Fruit fly (Drosophila melanogaster) whole organism, embryonic: ENCODE results near the gene CG18747.

Source experiments
- Atf6 ChIP-seq: fragments of 200-800 bp; sonication (Bioruptor generic); IDR thresholded peaks from 2 replicates; pipeline ENCODE4 v1.3.6; 2022; ENCODE audit warnings: missing biosample characterization, missing genetic modification characterization
- Blimp-1 ChIP-seq: fragments of 200-800 bp; sonication (Bioruptor generic); optimal IDR thresholded peaks from 3 replicates; lab custom pipeline; 2018; ENCODE audit warnings: missing biosample characterization, missing genetic modification characterization, mild to moderate bottlenecking, moderate library complexity, missing genetic modification reagents
- Bteb2 ChIP-seq: fragments of 200-800 bp; sonication (Bioruptor generic); optimal IDR thresholded peaks from 2 replicates; lab custom pipeline; 2016; ENCODE audit warnings: missing biosample characterization, missing genetic modification characterization
- CG1024 ChIP-seq: fragments of 200-800 bp; sonication (Bioruptor generic); IDR thresholded peaks from 2 replicates; pipeline ENCODE4 v1.3.6; 2022; ENCODE audit warnings: missing biosample characterization, missing genetic modification characterization
- CG11695 ChIP-seq: fragments of 200-800 bp; sonication (Bioruptor generic); IDR thresholded peaks from 3 replicates; pipeline ENCODE4 v1.3.6; 2022; ENCODE audit warnings: missing biosample characterization, missing genetic modification characterization
- CG12155 ChIP-seq: fragments of 200-800 bp; sonication (Bioruptor generic); optimal IDR thresholded peaks from 3 replicates; lab custom pipeline; 2016; ENCODE audit warnings: missing biosample characterization, missing genetic modification characterization
- CG12219 ChIP-seq: fragments of 200-800 bp; sonication (Bioruptor generic); optimal IDR thresholded peaks from 3 replicates; lab custom pipeline; 2018; ENCODE audit warnings: missing biosample characterization, mild to moderate bottlenecking, missing genetic modification characterization
- CG12744 ChIP-seq: fragments of 200-800 bp; sonication (Bioruptor generic); optimal IDR thresholded peaks from 2 replicates; lab custom pipeline; 2016; ENCODE audit warnings: missing biosample characterization, missing genetic modification characterization
- CG13775 ChIP-seq: fragments of 200-800 bp; sonication (Bioruptor generic); optimal IDR thresholded peaks from 3 replicates; lab custom pipeline; 2017; ENCODE audit warnings: missing biosample characterization, mild to moderate bottlenecking, missing genetic modification characterization
- CG15073 ChIP-seq: fragments of 200-800 bp; sonication (Bioruptor generic); optimal IDR thresholded peaks from 2 replicates; lab custom pipeline; 2016; ENCODE audit warnings: missing biosample characterization, missing genetic modification characterization
- CG15479 ChIP-seq: fragments of 200-800 bp; sonication (Bioruptor generic); optimal IDR thresholded peaks from 3 replicates; lab custom pipeline; 2019; ENCODE audit warnings: missing biosample characterization, mild to moderate bottlenecking, missing genetic modification characterization, moderate library complexity
- CG16813 ChIP-seq: fragments of 200-800 bp; sonication (Bioruptor generic); IDR thresholded peaks from 3 replicates; pipeline ENCODE4 v1.3.6; 2022; ENCODE audit warnings: missing biosample characterization, missing genetic modification characterization; ENCODE audit not compliant: partially characterized antibody
- CG17802 ChIP-seq: fragments of 200-800 bp; sonication (Bioruptor generic); optimal IDR thresholded peaks from 2 replicates; lab custom pipeline; 2018; ENCODE audit warnings: missing biosample characterization, mild to moderate bottlenecking, missing genetic modification characterization, moderate library complexity
- CG18011 ChIP-seq: fragments of 200-800 bp; sonication (Bioruptor generic); optimal IDR thresholded peaks from 2 replicates; lab custom pipeline; 2017; ENCODE audit warnings: missing biosample characterization, missing genetic modification characterization, mild to moderate bottlenecking, moderate library complexity, missing genotype
- CG18619 ChIP-seq: fragments of 200-800 bp; sonication (Bioruptor generic); optimal IDR thresholded peaks from 3 replicates; lab custom pipeline; 2017; ENCODE audit warnings: missing biosample characterization, mild to moderate bottlenecking, missing genetic modification characterization
- CG3407 ChIP-seq: fragments of 200-800 bp; sonication (Bioruptor generic); optimal IDR thresholded peaks from 2 replicates; lab custom pipeline; 2018; ENCODE audit warnings: missing biosample characterization, mild to moderate bottlenecking, missing genetic modification characterization
- CG3847 ChIP-seq: fragments of 200-800 bp; sonication (Bioruptor generic); IDR thresholded peaks from 2 replicates; pipeline ENCODE4 v1.3.6; 2022; ENCODE audit warnings: missing biosample characterization, missing genetic modification characterization
- CG3995 ChIP-seq: fragments of 200-800 bp; sonication (Bioruptor generic); optimal IDR thresholded peaks from 3 replicates; lab custom pipeline; 2016; ENCODE audit warnings: missing biosample characterization, missing genetic modification characterization
- CG9817 ChIP-seq: fragments of 200-800 bp; sonication (Bioruptor generic); optimal IDR thresholded peaks from 2 replicates; lab custom pipeline; 2018; ENCODE audit warnings: missing biosample characterization, mild to moderate bottlenecking, missing genetic modification characterization, moderate library complexity
- Dad ChIP-seq: fragments of 200-800 bp; sonication (Bioruptor generic); optimal IDR thresholded peaks from 3 replicates; lab custom pipeline; 2016; ENCODE audit warnings: missing biosample characterization, missing genetic modification characterization
- Fer3 ChIP-seq: fragments of 200-800 bp; sonication (Bioruptor generic); optimal IDR thresholded peaks from 2 replicates; lab custom pipeline; 2018; ENCODE audit warnings: missing biosample characterization, mild to moderate bottlenecking, missing genetic modification characterization, moderate library complexity
- HHEX ChIP-seq: fragments of 200-800 bp; sonication (Bioruptor generic); optimal IDR thresholded peaks from 3 replicates; lab custom pipeline; 2017; ENCODE audit warnings: missing biosample characterization, mild to moderate bottlenecking, missing genetic modification characterization, missing genetic modification reagents
- Hr78 ChIP-seq, 2 experiments: fragments of 200-800 bp in 1 of 2; fragments of >200 bp in 1 of 2; sonication (Bioruptor generic) in 1 of 2; optimal IDR thresholded peaks; 2 replicates each; lab custom pipeline; 2017 to 2019; ENCODE audit warnings: missing biosample characterization in 2 of 2, missing genetic modification characterization in 2 of 2, mild to moderate bottlenecking in 1 of 2, moderate library complexity in 1 of 2
- Hsf ChIP-seq: fragments of 200-800 bp; sonication (Bioruptor generic); optimal IDR thresholded peaks from 3 replicates; lab custom pipeline; 2016; ENCODE audit warnings: missing biosample characterization, missing genetic modification characterization
- Lim3 ChIP-seq: fragments of 200-800 bp; sonication (Bioruptor generic); IDR thresholded peaks from 2 replicates; pipeline ENCODE4 v1.3.6; 2022; ENCODE audit warnings: missing biosample characterization, missing genetic modification characterization
- MESR4 ChIP-seq: fragments of 200-800 bp; sonication (Bioruptor generic); optimal IDR thresholded peaks from 2 replicates; lab custom pipeline; 2018; ENCODE audit warnings: missing biosample characterization, mild to moderate bottlenecking, missing genetic modification characterization, moderate library complexity
- Mrtf ChIP-seq: fragments of 200-800 bp; sonication (Bioruptor generic); IDR thresholded peaks from 3 replicates; pipeline ENCODE4 v1.3.6; 2022; ENCODE audit warnings: missing biosample characterization, missing genetic modification characterization
- NFAT ChIP-seq: fragments of 200-800 bp; sonication (Bioruptor generic); IDR thresholded peaks from 2 replicates; pipeline ENCODE4 v1.3.6; 2022; ENCODE audit warnings: missing biosample characterization, missing genetic modification characterization
- Nf-YA ChIP-seq: fragments of 200-800 bp; sonication (Bioruptor generic); IDR thresholded peaks from 2 replicates; pipeline ENCODE4 v1.3.6; 2022; ENCODE audit warnings: missing biosample characterization, missing genetic modification characterization
- PHDP ChIP-seq: fragments of 200-800 bp; sonication (Bioruptor generic); optimal IDR thresholded peaks from 3 replicates; lab custom pipeline; 2018; ENCODE audit warnings: missing biosample characterization, mild to moderate bottlenecking, missing genetic modification characterization, moderate library complexity
- Poxn ChIP-seq: fragments of 200-800 bp; sonication (Bioruptor generic); IDR thresholded peaks from 2 replicates; pipeline ENCODE4 v1.3.6; 2022; ENCODE audit warnings: missing biosample characterization, missing genetic modification characterization
- Ptx1 ChIP-seq: fragments of 200-800 bp; sonication (Bioruptor generic); IDR thresholded peaks from 2 replicates; pipeline ENCODE4 v1.3.6; 2022; ENCODE audit warnings: missing biosample characterization, missing genetic modification characterization
- Six4 ChIP-seq: fragments of 200-800 bp; sonication (Bioruptor generic); optimal IDR thresholded peaks from 2 replicates; lab custom pipeline; 2016; ENCODE audit warnings: missing biosample characterization, missing genetic modification characterization
- ab ChIP-seq: fragments of 200-800 bp; sonication (Bioruptor generic); optimal IDR thresholded peaks from 2 replicates; lab custom pipeline; 2016; ENCODE audit warnings: missing biosample characterization, missing genetic modification characterization
- bowl ChIP-seq: fragments of 200-800 bp; sonication (Bioruptor generic); IDR thresholded peaks from 2 replicates; pipeline ENCODE4 v1.3.6; 2022; ENCODE audit warnings: missing biosample characterization, missing genetic modification characterization
- dysf ChIP-seq: fragments of 200-800 bp; sonication (Bioruptor generic); IDR thresholded peaks from 3 replicates; pipeline ENCODE4 v1.3.6; 2022; ENCODE audit warnings: missing biosample characterization, missing genetic modification characterization
- emc ChIP-seq: fragments of 200-800 bp; sonication (Bioruptor generic); optimal IDR thresholded peaks from 2 replicates; lab custom pipeline; 2016; ENCODE audit warnings: missing biosample characterization, missing genetic modification characterization
- ewg ChIP-seq: fragments of 200-800 bp; sonication (Bioruptor generic); optimal IDR thresholded peaks from 3 replicates; lab custom pipeline; 2017; ENCODE audit warnings: mild to moderate bottlenecking, missing biosample characterization, missing genetic modification reagents, missing genetic modification characterization
- gfzf ChIP-seq: fragments of 200-800 bp; sonication (Bioruptor generic); optimal IDR thresholded peaks from 2 replicates; lab custom pipeline; 2016; ENCODE audit warnings: missing biosample characterization, mild to moderate bottlenecking, missing genetic modification characterization, moderate library complexity
- nerfin-2 ChIP-seq: fragments of 200-800 bp; sonication (Bioruptor generic); IDR thresholded peaks from 2 replicates; pipeline ENCODE4 v1.3.6; 2022; ENCODE audit warnings: missing biosample characterization, missing genetic modification characterization; ENCODE audit not compliant: partially characterized antibody
- phol ChIP-seq: fragments of 200-800 bp; sonication (Bioruptor generic); optimal IDR thresholded peaks from 3 replicates; lab custom pipeline; 2018; ENCODE audit warnings: missing biosample characterization, mild to moderate bottlenecking, missing genetic modification characterization, moderate library complexity
- pita ChIP-seq: fragments of 200-800 bp; sonication (Bioruptor generic); optimal IDR thresholded peaks from 2 replicates; lab custom pipeline; 2017; ENCODE audit warnings: missing biosample characterization, mild to moderate bottlenecking, missing genetic modification characterization
- schlank ChIP-seq: fragments of 200-800 bp; sonication (Bioruptor generic); optimal IDR thresholded peaks from 2 replicates; lab custom pipeline; 2018; ENCODE audit warnings: missing biosample characterization, mild to moderate bottlenecking, missing genetic modification characterization
- sens-2 ChIP-seq: fragments of 200-800 bp; sonication (Bioruptor generic); IDR thresholded peaks from 2 replicates; pipeline ENCODE4 v1.3.6; 2022; ENCODE audit warnings: missing biosample characterization, missing genetic modification characterization
- shn ChIP-seq: fragments of 200-800 bp; sonication (Bioruptor generic); optimal IDR thresholded peaks from 3 replicates; lab custom pipeline; 2016; ENCODE audit warnings: missing biosample characterization, missing genetic modification characterization
- tio ChIP-seq: fragments of 200-800 bp; sonication (Bioruptor generic); optimal IDR thresholded peaks from 2 replicates; lab custom pipeline; 2017; ENCODE audit warnings: missing biosample characterization, missing genetic modification characterization, inconsistent platforms
- unc-4 ChIP-seq: fragments of 200-800 bp; sonication (Bioruptor generic); IDR thresholded peaks from 2 replicates; pipeline ENCODE4 v1.3.6; 2022; ENCODE audit warnings: missing biosample characterization, missing genetic modification characterization; ENCODE audit not compliant: partially characterized antibody
- zfh1 ChIP-seq: fragments of 200-800 bp; sonication (Bioruptor generic); IDR thresholded peaks from 3 replicates; pipeline ENCODE4 v1.3.6; 2022; ENCODE audit warnings: missing biosample characterization, missing genetic modification characterization

CG18747 gene

dm6 chr3R:7809662-7810621 is 26.7 kb upstream of the CG18747 start, which contains the start of the genes CG2993 and sgll (continued):
- TF ChIP-seq nerfin-2 (GFP tag; lab: Robert Waterston, UW), result no peak
- TF ChIP-seq CG12219 (GFP tag; lab: Kevin White, UChicago), result peak; percentile 75
- peak; percentile 97 for TF ChIP-seq Hsf
- TF ChIP-seq emc (GFP tag; lab: Kevin White, UChicago), result peak; percentile 91
- peak; percentile 40; the same call in 1 of the 2 replicates for TF ChIP-seq Poxn (GFP tag; lab: Robert Waterston, UW)
- TF ChIP-seq Nf-YA, result peak; percentile 59; the same call in 1 of the 2 replicates
- TF ChIP-seq bowl, result peak; percentile 11; the same call in 1 of the 2 replicates
- TF ChIP-seq HHEX (GFP tag; lab: Kevin White, UChicago), result peak; percentile 79
- 0 out of 2 replicates have a peak, but pooled peaks have one; percentile 15 for TF ChIP-seq unc-4 (GFP tag; lab: Robert Waterston, UW)
- TF ChIP-seq CG18011, result no peak
- peak; percentile 78 for TF ChIP-seq CG3407 (GFP tag; lab: Kevin White, UChicago)
- TF ChIP-seq CG11695 (GFP tag; lab: Robert Waterston, UW), result no peak
- TF ChIP-seq CG13775 (GFP tag; lab: Kevin White, UChicago), result peak; percentile 72
- TF ChIP-seq Bteb2, result peak; percentile 69
- peak; percentile 93 for TF ChIP-seq dysf (GFP tag; lab: Robert Waterston, UW)
- TF ChIP-seq CG16813 (GFP tag; lab: Robert Waterston, UW), result no peak
- peak; percentile 87 for TF ChIP-seq ab (GFP tag; lab: Kevin White, UChicago)
- TF ChIP-seq shn, result peak; percentile 92
- TF ChIP-seq ewg, result peak; percentile 84
- peak; percentile 69 for TF ChIP-seq pita (GFP tag; lab: Kevin White, UChicago)
- TF ChIP-seq NFAT (GFP tag; lab: Robert Waterston, UW), result peak; percentile 99
- peak; percentile 97 for TF ChIP-seq zfh1
- peak; percentile 89 for TF ChIP-seq tio (GFP tag; lab: Kevin White, UChicago)
- TF ChIP-seq CG3847 (GFP tag; lab: Robert Waterston, UW), result peak; percentile 92
- TF ChIP-seq phol (tag; lab: Kevin White, UChicago), result peak; percentile 84
- TF ChIP-seq Lim3 (GFP tag; lab: Robert Waterston, UW), result peak; percentile 69
- peak; percentile 81 for TF ChIP-seq PHDP (tag; lab: Kevin White, UChicago)
- TF ChIP-seq CG17802, result peak; percentile 74
- peak; percentile 77 for TF ChIP-seq Dad (GFP tag; lab: Kevin White, UChicago)
- TF ChIP-seq schlank, result peak; percentile 46
- TF ChIP-seq Hr78 (GFP tag; optimal IDR thresholded peaks at IDR 0.05; lab: Kevin White, UChicago), result no peak
- TF ChIP-seq CG18619 (GFP tag; lab: Kevin White, UChicago), result peak; percentile 86
- peak; percentile 88 for TF ChIP-seq CG12155 (GFP tag; lab: Kevin White, UChicago)
- TF ChIP-seq Six4, result peak; percentile 87
- TF ChIP-seq CG3995 (GFP tag; lab: Kevin White, UChicago), result peak; percentile 25
- TF ChIP-seq CG1024 (GFP tag; lab: Robert Waterston, UW), result peak; percentile 90
- peak; percentile 76 for TF ChIP-seq Blimp-1 (GFP tag; lab: Kevin White, UChicago)
- peak; percentile 89 for TF ChIP-seq gfzf (GFP tag; lab: Kevin White, UChicago)
- TF ChIP-seq Atf6 (GFP tag; lab: Robert Waterston, UW), result peak; percentile 54; the same call in 1 of the 2 replicates
- TF ChIP-seq Ptx1, result peak; percentile 96
- peak; percentile 85 for TF ChIP-seq sens-2 (GFP tag; lab: Robert Waterston, UW)
- TF ChIP-seq CG15479 (GFP tag; lab: Kevin White, UChicago), result no peak
- TF ChIP-seq Mrtf (GFP tag; lab: Robert Waterston, UW), result peak; percentile 96
- TF ChIP-seq CG12744 (GFP tag; lab: Kevin White, UChicago), result peak; percentile 88
- peak; percentile 35 for TF ChIP-seq MESR4 (GFP tag; lab: Kevin White, UChicago)
- TF ChIP-seq Fer3, result peak; percentile 88
- TF ChIP-seq CG9817, result peak; percentile 94
- peak; percentile 65 for TF ChIP-seq CG15073 (GFP tag; lab: Kevin White, UChicago)
